Fruit fly (Drosophila melanogaster) whole organism, embryonic: Measurements from ENCODE around the gene Rab39.

Experiments
- Bteb2 ChIP-seq: fragments of 200-800 bp; sonication (Bioruptor generic); optimal IDR thresholded peaks from 2 replicates; lab custom pipeline; 2016; ENCODE audit warnings: missing biosample characterization, missing genetic modification characterization
- CG1024 ChIP-seq: fragments of 200-800 bp; sonication (Bioruptor generic); IDR thresholded peaks from 2 replicates; pipeline ENCODE4 v1.3.6; 2022; ENCODE audit warnings: missing biosample characterization, missing genetic modification characterization
- CG12299 ChIP-seq: fragments of 200-800 bp; sonication (Bioruptor generic); optimal IDR thresholded peaks from 2 replicates; lab custom pipeline; 2018; ENCODE audit warnings: missing biosample characterization, mild to moderate bottlenecking, missing genetic modification characterization
- CG14441 ChIP-seq: fragments of 200-800 bp; sonication (Bioruptor generic); IDR thresholded peaks from 2 replicates; pipeline ENCODE4 v1.3.6; 2022; ENCODE audit warnings: missing biosample characterization, missing genetic modification characterization
- CG15514 ChIP-seq: fragments of 200-800 bp; sonication (Bioruptor generic); optimal IDR thresholded peaks from 3 replicates; lab custom pipeline; 2017; ENCODE audit warnings: missing biosample characterization, missing genetic modification characterization, mild to moderate bottlenecking, moderate library complexity, missing genetic modification reagents
- CG18599 ChIP-seq: fragments of 200-800 bp; sonication (Bioruptor generic); optimal IDR thresholded peaks from 3 replicates; lab custom pipeline; 2017; ENCODE audit warnings: missing biosample characterization, missing genetic modification characterization, mild to moderate bottlenecking, moderate library complexity, missing genetic modification reagents
- CG2199 ChIP-seq: fragments of 200-800 bp; sonication (Bioruptor generic); IDR thresholded peaks from 3 replicates; pipeline ENCODE4 v1.3.6; 2022; ENCODE audit warnings: missing biosample characterization, missing genetic modification characterization
- CG3407 ChIP-seq: fragments of 200-800 bp; sonication (Bioruptor generic); optimal IDR thresholded peaks from 2 replicates; lab custom pipeline; 2018; ENCODE audit warnings: missing biosample characterization, mild to moderate bottlenecking, missing genetic modification characterization
- CG34224 ChIP-seq: fragments of 200-800 bp; sonication (Bioruptor generic); IDR thresholded peaks from 3 replicates; pipeline ENCODE4 v1.3.6; 2022; ENCODE audit warnings: missing biosample characterization, missing genetic modification characterization; ENCODE audit not compliant: partially characterized antibody
- CG4360 ChIP-seq: fragments of 200-800 bp; sonication (Bioruptor generic); IDR thresholded peaks from 2 replicates; pipeline ENCODE4 v1.3.6; 2022; ENCODE audit warnings: missing biosample characterization, missing genetic modification characterization
- CG7372 ChIP-seq: fragments of 200-800 bp; sonication (Bioruptor generic); IDR thresholded peaks from 2 replicates; pipeline ENCODE4 v1.3.6; 2022; ENCODE audit warnings: missing biosample characterization, missing genetic modification characterization
- CG7928 ChIP-seq: fragments of 200-800 bp; sonication (Bioruptor generic); optimal IDR thresholded peaks from 2 replicates; lab custom pipeline; 2017; ENCODE audit warnings: missing biosample characterization, mild to moderate bottlenecking, missing genetic modification characterization
- CG8290 ChIP-seq, 3 experiments: fragments of 200-800 bp; sonication (Bioruptor generic); optimal IDR thresholded peaks; 2 replicates each; lab custom pipeline; 2016 to 2019; ENCODE audit warnings: missing biosample characterization in 3 of 3, missing genetic modification characterization in 3 of 3, mild to moderate bottlenecking in 2 of 3, moderate library complexity in 1 of 3
- CG9609 ChIP-seq: fragments of 200-800 bp; sonication (Bioruptor generic); optimal IDR thresholded peaks from 3 replicates; lab custom pipeline; 2016; ENCODE audit warnings: missing biosample characterization, missing genetic modification characterization
- D19A ChIP-seq: fragments of 200-800 bp; optimal IDR thresholded peaks from 3 replicates; lab custom pipeline; 2019; ENCODE audit warnings: missing biosample characterization, mild to moderate bottlenecking, missing genetic modification characterization, moderate library complexity
- Dbx ChIP-seq: fragments of 200-800 bp; sonication (Bioruptor generic); IDR thresholded peaks from 3 replicates; pipeline ENCODE4 v1.3.6; 2022; ENCODE audit warnings: missing biosample characterization, missing genetic modification characterization
- Dfd ChIP-seq, 2 experiments: fragments of >200 bp; optimal IDR thresholded peaks; 2 replicates each; lab custom pipeline; 2017; ENCODE audit warnings: missing biosample characterization in 2 of 2, missing genetic modification characterization in 2 of 2
- Dref ChIP-seq: fragments of 200-800 bp; sonication (Bioruptor generic); IDR thresholded peaks from 2 replicates; pipeline ENCODE4 v1.3.6; 2022; ENCODE audit warnings: missing biosample characterization, missing genetic modification characterization
- Fer2 ChIP-seq: fragments of 200-800 bp; sonication (Bioruptor generic); optimal IDR thresholded peaks from 2 replicates; lab custom pipeline; 2018; ENCODE audit warnings: missing biosample characterization, mild to moderate bottlenecking, missing genetic modification characterization, moderate library complexity
- Fer3 ChIP-seq: fragments of 200-800 bp; sonication (Bioruptor generic); optimal IDR thresholded peaks from 2 replicates; lab custom pipeline; 2018; ENCODE audit warnings: missing biosample characterization, mild to moderate bottlenecking, missing genetic modification characterization, moderate library complexity
- Hand ChIP-seq: fragments of 200-800 bp; sonication (Bioruptor generic); optimal IDR thresholded peaks from 2 replicates; lab custom pipeline; 2017; ENCODE audit warnings: mild to moderate bottlenecking, missing biosample characterization, missing genetic modification reagents, missing genetic modification characterization
- Hr51 ChIP-seq, 2 experiments: fragments of 200-800 bp; sonication (Bioruptor generic); optimal IDR thresholded peaks; 2 replicates in 1 of 2; 3 replicates in 1 of 2; lab custom pipeline; 2016 to 2018; ENCODE audit warnings: missing biosample characterization in 2 of 2, missing genetic modification characterization in 2 of 2, mild to moderate bottlenecking in 1 of 2, moderate library complexity in 1 of 2
- Med ChIP-seq: fragments of 200-800 bp; sonication (Bioruptor generic); peaks from one replicate; lab custom pipeline; 2016; ENCODE audit warnings: missing biosample characterization, missing genetic modification characterization, mild to moderate bottlenecking, inconsistent platforms, moderate library complexity
- Nf-YB ChIP-seq: fragments of 200-800 bp; sonication (Bioruptor generic); optimal IDR thresholded peaks from 3 replicates; lab custom pipeline; 2019; ENCODE audit warnings: missing biosample characterization, mild to moderate bottlenecking, missing genetic modification characterization, moderate library complexity
- Rfx ChIP-seq: fragments of 200-800 bp; sonication (Bioruptor generic); IDR thresholded peaks from 2 replicates; pipeline ENCODE4 v1.3.6; 2022; ENCODE audit warnings: missing biosample characterization, missing genetic modification characterization
- Sox102F ChIP-seq: fragments of 200-800 bp; sonication (Bioruptor generic); optimal IDR thresholded peaks from 2 replicates; lab custom pipeline; 2018; ENCODE audit warnings: missing biosample characterization, mild to moderate bottlenecking, missing genetic modification characterization, moderate library complexity
- Trl ChIP-seq, 3 experiments: fragments of >200 bp in 2 of 3; fragments of 200-800 bp in 1 of 3; sonication (Bioruptor generic) in 1 of 3; optimal IDR thresholded peaks; 2 replicates in 1 of 3; 3 replicates in 2 of 3; lab custom pipeline; 2016 to 2017; ENCODE audit warnings: missing biosample characterization in 1 of 3, missing genetic modification characterization in 1 of 3
- YL-1 ChIP-seq: fragments of 200-800 bp; sonication (Bioruptor generic); optimal IDR thresholded peaks from 3 replicates; lab custom pipeline; 2017; ENCODE audit warnings: missing biosample characterization, mild to moderate bottlenecking, missing genetic modification characterization
- abd-A ChIP-seq: fragments of 200-800 bp; sonication (Bioruptor generic); optimal IDR thresholded peaks from 3 replicates; lab custom pipeline; 2019; ENCODE audit warnings: missing biosample characterization, mild to moderate bottlenecking, missing genetic modification characterization, moderate library complexity
- amos ChIP-seq: fragments of 200-800 bp; sonication (Bioruptor generic); IDR thresholded peaks from 2 replicates; pipeline ENCODE4 v1.3.6; 2022; ENCODE audit warnings: missing biosample characterization, missing genetic modification characterization; ENCODE audit not compliant: partially characterized antibody
- dm ChIP-seq: fragments of 200-800 bp; sonication (Bioruptor generic); optimal IDR thresholded peaks from 3 replicates; lab custom pipeline; 2016; ENCODE audit warnings: missing biosample characterization, missing genetic modification characterization
- dysf ChIP-seq: fragments of 200-800 bp; sonication (Bioruptor generic); IDR thresholded peaks from 3 replicates; pipeline ENCODE4 v1.3.6; 2022; ENCODE audit warnings: missing biosample characterization, missing genetic modification characterization
- gce ChIP-seq: fragments of 200-800 bp; sonication (Bioruptor generic); IDR thresholded peaks from 3 replicates; pipeline ENCODE4 v1.3.6; 2022; ENCODE audit warnings: missing biosample characterization, missing genetic modification characterization
- grau ChIP-seq: fragments of 200-800 bp; optimal IDR thresholded peaks from 3 replicates; lab custom pipeline; 2019; ENCODE audit warnings: missing biosample characterization, mild to moderate bottlenecking, missing genetic modification characterization, moderate library complexity
- gsb ChIP-seq: fragments of 200-800 bp; sonication (Bioruptor generic); IDR thresholded peaks from 2 replicates; pipeline ENCODE4 v1.3.6; 2022; ENCODE audit warnings: missing biosample characterization, missing genetic modification characterization
- nau ChIP-seq: fragments of 200-800 bp; sonication (Bioruptor generic); optimal IDR thresholded peaks from 3 replicates; lab custom pipeline; 2017; ENCODE audit warnings: missing biosample characterization, mild to moderate bottlenecking, missing genetic modification characterization, missing genetic modification reagents
- nom ChIP-seq: fragments of 200-800 bp; sonication (Bioruptor generic); optimal IDR thresholded peaks from 2 replicates; lab custom pipeline; 2017; ENCODE audit warnings: missing biosample characterization, missing genetic modification characterization, mild to moderate bottlenecking, moderate library complexity, missing genetic modification reagents
- org-1 ChIP-seq: fragments of 200-800 bp; sonication (Bioruptor generic); optimal IDR thresholded peaks from 2 replicates; lab custom pipeline; 2017; ENCODE audit warnings: missing biosample characterization, missing genetic modification characterization
- phol ChIP-seq: fragments of 200-800 bp; sonication (Bioruptor generic); optimal IDR thresholded peaks from 3 replicates; lab custom pipeline; 2018; ENCODE audit warnings: missing biosample characterization, mild to moderate bottlenecking, missing genetic modification characterization, moderate library complexity
- rib ChIP-seq: fragments of 200-800 bp; sonication (Bioruptor generic); IDR thresholded peaks from 2 replicates; pipeline ENCODE4 v1.3.6; 2022; ENCODE audit warnings: missing biosample characterization, missing genetic modification characterization
- salm ChIP-seq: fragments of 200-800 bp; sonication (Bioruptor generic); optimal IDR thresholded peaks from 2 replicates; lab custom pipeline; 2018; ENCODE audit warnings: missing biosample characterization, mild to moderate bottlenecking, missing genetic modification characterization
- schlank ChIP-seq: fragments of 200-800 bp; sonication (Bioruptor generic); optimal IDR thresholded peaks from 2 replicates; lab custom pipeline; 2018; ENCODE audit warnings: missing biosample characterization, mild to moderate bottlenecking, missing genetic modification characterization
- sens ChIP-seq: fragments of 200-800 bp; sonication (Bioruptor generic); peaks from one replicate; lab custom pipeline; 2016; ENCODE audit warnings: missing biosample characterization, missing genetic modification characterization
- sim ChIP-seq: fragments of 200-800 bp; sonication (Bioruptor generic); IDR thresholded peaks from 2 replicates; pipeline ENCODE4 v1.3.6; 2022; ENCODE audit warnings: missing biosample characterization, missing genetic modification characterization
- so ChIP-seq: fragments of 200-800 bp; sonication (Bioruptor generic); IDR thresholded peaks from 3 replicates; pipeline ENCODE4 v1.3.6; 2022; ENCODE audit warnings: missing biosample characterization, missing genetic modification characterization
- unc-4 ChIP-seq: fragments of 200-800 bp; sonication (Bioruptor generic); IDR thresholded peaks from 2 replicates; pipeline ENCODE4 v1.3.6; 2022; ENCODE audit warnings: missing biosample characterization, missing genetic modification characterization; ENCODE audit not compliant: partially characterized antibody
- vvl ChIP-seq: fragments of 200-800 bp; sonication (Bioruptor generic); IDR thresholded peaks from 2 replicates; pipeline ENCODE4 v1.3.6; 2022; ENCODE audit warnings: missing biosample characterization, missing genetic modification characterization

Rab39 gene

dm6 chrX:7693423-7693822 lies 41.3 kb upstream of the Rab39 start (continued):
- TF ChIP-seq D19A (tag; lab: Kevin White, UChicago) (no peak), YL-1 (GFP tag; lab: Kevin White, UChicago) (no peak), CG9609 (GFP tag; lab: Kevin White, UChicago) (no peak), CG34224 (GFP tag; lab: Robert Waterston, UW) (no peak), CG7928 (no peak), Bteb2 (GFP tag; lab: Kevin White, UChicago) (no peak), dysf (GFP tag; lab: Robert Waterston, UW) (peak; percentile 33; the same call in 1 of the 3 replicates), Dbx (no peak), amos (GFP tag; lab: Robert Waterston, UW) (no peak), CG14441 (GFP tag; lab: Robert Waterston, UW) (0 out of 2 replicates have a peak, but pooled peaks have one; percentile 21), CG1024 (GFP tag; lab: Robert Waterston, UW) (no peak), Sox102F (GFP tag; lab: Kevin White, UChicago) (peak; percentile 29), Fer2 (tag; lab: Kevin White, UChicago) (no peak), unc-4 (GFP tag; lab: Robert Waterston, UW) (no peak), Dfd (GFP tag; optimal IDR thresholded peaks at IDR 0.05; lab: Kevin White, UChicago) (no peak), Dref (no peak), dm (GFP tag; lab: Kevin White, UChicago) (no peak), CG18599 (no peak), CG12299 (no peak), nau (GFP tag; lab: Kevin White, UChicago) (no peak), CG3407 (GFP tag; lab: Kevin White, UChicago) (no peak)
- TF ChIP-seq, all 482 proteins: peak for 20

dm6 chrX:7694207-7694606 lies 40.5 kb upstream of the Rab39 start:
- no peak for TF ChIP-seq Hr51 (GFP tag; optimal IDR thresholded peaks at IDR 0.05; lab: Kevin White, UChicago)
- TF ChIP-seq Fer3 (tag; lab: Kevin White, UChicago), result no peak
- no peak for TF ChIP-seq schlank (tag; lab: Kevin White, UChicago)
- no peak for TF ChIP-seq salm (tag; lab: Kevin White, UChicago)
- TF ChIP-seq Trl (optimal IDR thresholded peaks at IDR 0.05; lab: Kevin White, UChicago), result peak in 1 of 2 experiments; percentile 8
- no peak for TF ChIP-seq Trl (GFP tag; optimal IDR thresholded peaks at IDR 0.05; lab: Kevin White, UChicago)
- peak; percentile 43 for TF ChIP-seq sens (GFP tag; lab: Kevin White, UChicago)
- peak; percentile 57; the same call in 1 of the 2 replicates for TF ChIP-seq CG4360 (GFP tag; lab: Robert Waterston, UW)
- TF ChIP-seq abd-A (tag; lab: Kevin White, UChicago), result peak; percentile 5
- TF ChIP-seq gsb, result no peak

dm6 chrX:7694868-7695267 lies 39.9 kb upstream of the Rab39 start:
- TF ChIP-seq org-1 (GFP tag; lab: Kevin White, UChicago) (no peak), grau (tag; lab: Kevin White, UChicago) (peak; percentile 12), Nf-YB (GFP tag; lab: Kevin White, UChicago) (no peak), gce (GFP tag; lab: Robert Waterston, UW) (peak; percentile 31; the same call in 1 of the 3 replicates), so (GFP tag; lab: Robert Waterston, UW) (0 out of 3 replicates have a peak, but pooled peaks have one; percentile 38), Med (GFP tag; lab: Kevin White, UChicago) (peak; percentile 70), phol (peak; percentile 33), Rfx (GFP tag; lab: Robert Waterston, UW) (peak; percentile 5; the same call in 1 of the 2 replicates), nom (GFP tag; lab: Kevin White, UChicago) (peak; percentile 49), CG8290 (GFP tag; optimal IDR thresholded peaks at IDR 0.05; lab: Kevin White, UChicago) (no peak), CG8290 (tag; optimal IDR thresholded peaks at IDR 0.05; lab: Kevin White, UChicago) (peak in 1 of 2 experiments; percentile 35), sim (0 out of 2 replicates have a peak, but pooled peaks have one; percentile 9), rib (GFP tag; lab: Robert Waterston, UW) (0 out of 2 replicates have a peak, but pooled peaks have one; percentile 26), CG15514 (GFP tag; lab: Kevin White, UChicago) (no peak), vvl (GFP tag; lab: Robert Waterston, UW) (peak; percentile 25; the same call in 1 of the 2 replicates), CG2199 (GFP tag; lab: Robert Waterston, UW) (0 out of 3 replicates have a peak, but pooled peaks have one; percentile 30), CG4360 (GFP tag; lab: Robert Waterston, UW) (0 out of 2 replicates have a peak, but pooled peaks have one; percentile 33), CG7372 (GFP tag; lab: Robert Waterston, UW) (peak; percentile 92), Hand (GFP tag; lab: Kevin White, UChicago) (no peak), Trl (optimal IDR thresholded peaks at IDR 0.05; lab: Kevin White, UChicago) (peak; percentile 78 to 87), Trl (GFP tag; optimal IDR thresholded peaks at IDR 0.05; lab: Kevin White, UChicago) (no peak)
